Fruit fly (Drosophila melanogaster) Kc167 (cell line): ENCODE data around the gene CG14036.

Experiments
- h ChIP-seq: fragments of >200 bp; optimal IDR thresholded peaks from 3 replicates; lab custom pipeline; 2018; ENCODE audit warnings: missing external identifiers
- ttk ChIP-seq: sonication (Bioruptor generic); optimal IDR thresholded peaks from 2 replicates; lab custom pipeline; 2017; ENCODE audit warnings: missing external identifiers

DNA sequence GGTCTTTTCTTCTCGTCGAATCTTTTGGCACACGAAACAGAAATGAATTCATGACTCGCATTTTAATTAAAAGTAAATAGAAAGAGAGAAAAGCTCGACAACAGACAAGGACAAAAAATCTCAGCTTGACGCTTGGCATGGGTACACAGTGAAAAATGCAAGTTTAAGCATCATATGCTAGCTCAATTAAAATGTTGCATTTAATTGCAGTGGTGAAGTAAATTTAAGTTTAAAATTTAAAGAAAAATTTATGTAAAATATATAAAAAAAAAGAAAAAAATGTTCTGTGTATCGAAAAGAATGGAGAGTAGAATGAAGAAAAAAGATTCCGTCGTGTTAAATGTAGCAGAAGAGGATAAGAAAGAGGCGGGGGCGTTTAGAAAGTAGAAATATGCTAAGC is 30.7 kb upstream of the CG14036 start:
- TF ChIP-seq ttk (lab: Kevin White, UChicago), result no peak
- no peak for TF ChIP-seq h
